Fruit fly (Drosophila melanogaster) whole organism, embryonic: ENCODE results near the gene Wdfy2.

Experiments
- CG1024 ChIP-seq: fragments of 200-800 bp; sonication (Bioruptor generic); IDR thresholded peaks from 2 replicates; pipeline ENCODE4 v1.3.6; 2022; ENCODE audit warnings: missing biosample characterization, missing genetic modification characterization
- CG12104 ChIP-seq: fragments of 200-800 bp; sonication (Bioruptor generic); optimal IDR thresholded peaks from 3 replicates; lab custom pipeline; 2016; ENCODE audit warnings: missing biosample characterization, missing genetic modification characterization
- CG12236 ChIP-seq: fragments of 200-800 bp; sonication (Bioruptor generic); optimal IDR thresholded peaks from 2 replicates; lab custom pipeline; 2016; ENCODE audit warnings: missing biosample characterization, missing genetic modification characterization
- CG12769 ChIP-seq: fragments of 200-800 bp; sonication (Bioruptor generic); optimal IDR thresholded peaks from 2 replicates; lab custom pipeline; 2019; ENCODE audit warnings: missing biosample characterization, mild to moderate bottlenecking, missing genetic modification characterization, moderate library complexity
- CG13287 ChIP-seq: fragments of 200-800 bp; sonication (Bioruptor generic); IDR thresholded peaks from 2 replicates; pipeline ENCODE4 v1.3.6; 2022; ENCODE audit warnings: missing biosample characterization, missing genetic modification characterization; ENCODE audit not compliant: partially characterized antibody
- CG13775 ChIP-seq: fragments of 200-800 bp; sonication (Bioruptor generic); optimal IDR thresholded peaks from 3 replicates; lab custom pipeline; 2017; ENCODE audit warnings: missing biosample characterization, mild to moderate bottlenecking, missing genetic modification characterization
- CG15479 ChIP-seq: fragments of 200-800 bp; sonication (Bioruptor generic); optimal IDR thresholded peaks from 3 replicates; lab custom pipeline; 2019; ENCODE audit warnings: missing biosample characterization, mild to moderate bottlenecking, missing genetic modification characterization, moderate library complexity
- CG15696 ChIP-seq: fragments of 200-800 bp; sonication (Bioruptor generic); optimal IDR thresholded peaks from 2 replicates; lab custom pipeline; 2019; ENCODE audit warnings: missing biosample characterization, mild to moderate bottlenecking, missing genetic modification characterization, moderate library complexity
- CG16815 ChIP-seq: fragments of 200-800 bp; sonication (Bioruptor generic); optimal IDR thresholded peaks from 3 replicates; lab custom pipeline; 2017; ENCODE audit warnings: missing biosample characterization, mild to moderate bottlenecking, missing genetic modification characterization
- CG32767 ChIP-seq: fragments of 200-800 bp; sonication (Bioruptor generic); IDR thresholded peaks from 2 replicates; pipeline ENCODE4 v1.3.6; 2022; ENCODE audit warnings: missing biosample characterization, missing genetic modification characterization
- CG3838 ChIP-seq: fragments of 200-800 bp; sonication (Bioruptor generic); optimal IDR thresholded peaks from 3 replicates; lab custom pipeline; 2016; ENCODE audit warnings: missing biosample characterization, missing genetic modification characterization
- CG42726 ChIP-seq: fragments of 200-800 bp; sonication (Bioruptor generic); IDR thresholded peaks from 2 replicates; pipeline ENCODE4 v1.3.6; 2022; ENCODE audit warnings: missing biosample characterization, missing genetic modification characterization; ENCODE audit not compliant: partially characterized antibody
- CG6765 ChIP-seq: fragments of 200-800 bp; sonication (Bioruptor generic); optimal IDR thresholded peaks from 3 replicates; lab custom pipeline; 2017; ENCODE audit warnings: missing biosample characterization, mild to moderate bottlenecking, missing genetic modification characterization
- CG7357 ChIP-seq: fragments of 200-800 bp; sonication (Bioruptor generic); IDR thresholded peaks from 3 replicates; pipeline ENCODE4 v1.3.6; 2022; ENCODE audit warnings: missing biosample characterization, missing genetic modification characterization
- CG7839 ChIP-seq: fragments of 200-800 bp; sonication (Bioruptor generic); optimal IDR thresholded peaks from 3 replicates; lab custom pipeline; 2018; ENCODE audit warnings: missing biosample characterization, mild to moderate bottlenecking, missing genetic modification characterization, moderate library complexity
- Chrac-16 ChIP-seq: fragments of 200-800 bp; sonication (Bioruptor generic); optimal IDR thresholded peaks from 3 replicates; lab custom pipeline; 2016; ENCODE audit warnings: missing biosample characterization, missing genetic modification characterization
- CoRest ChIP-seq: fragments of 200-800 bp; sonication (Bioruptor generic); optimal IDR thresholded peaks from 3 replicates; lab custom pipeline; 2018; ENCODE audit warnings: missing biosample characterization, mild to moderate bottlenecking, missing genetic modification characterization, moderate library complexity
- Gug ChIP-seq: fragments of 200-800 bp; sonication (Bioruptor generic); IDR thresholded peaks from 4 replicates; pipeline ENCODE4 v1.3.6; 2022; ENCODE audit warnings: missing biosample characterization, missing genetic modification characterization
- Jarid2 ChIP-seq: fragments of 200-800 bp; sonication (Bioruptor generic); optimal IDR thresholded peaks from 3 replicates; lab custom pipeline; 2017; ENCODE audit warnings: mild to moderate bottlenecking, missing biosample characterization, missing genetic modification reagents, missing genetic modification characterization
- Kr ChIP-seq: fragments of 200-800 bp; sonication (Bioruptor generic); optimal IDR thresholded peaks from 2 replicates; lab custom pipeline; 2017; ENCODE audit warnings: missing biosample characterization, mild to moderate bottlenecking, missing genetic modification characterization
- Lim3 ChIP-seq: fragments of 200-800 bp; sonication (Bioruptor generic); IDR thresholded peaks from 2 replicates; pipeline ENCODE4 v1.3.6; 2022; ENCODE audit warnings: missing biosample characterization, missing genetic modification characterization
- Max ChIP-seq: fragments of 200-800 bp; sonication (Bioruptor generic); optimal IDR thresholded peaks from 2 replicates; lab custom pipeline; 2016; ENCODE audit warnings: missing biosample characterization, mild to moderate bottlenecking, missing genetic modification characterization
- Poxn ChIP-seq: fragments of 200-800 bp; sonication (Bioruptor generic); IDR thresholded peaks from 2 replicates; pipeline ENCODE4 v1.3.6; 2022; ENCODE audit warnings: missing biosample characterization, missing genetic modification characterization
- Stat92E ChIP-seq, 3 experiments: fragments of >200 bp in 2 of 3; fragments of 200-800 bp in 1 of 3; sonication (Bioruptor generic) in 1 of 3; optimal IDR thresholded peaks; 2 replicates each; lab custom pipeline; 2017 to 2019; ENCODE audit warnings: missing biosample characterization in 3 of 3, missing genetic modification characterization in 3 of 3, mild to moderate bottlenecking in 1 of 3, moderate library complexity in 1 of 3
- ara ChIP-seq: fragments of 200-800 bp; sonication (Bioruptor generic); IDR thresholded peaks from 2 replicates; pipeline ENCODE4 v1.3.6; 2022; ENCODE audit warnings: missing biosample characterization, missing genetic modification characterization
- ase ChIP-seq: fragments of 200-800 bp; sonication (Bioruptor generic); IDR thresholded peaks from 3 replicates; pipeline ENCODE4 v1.3.6; 2022; ENCODE audit warnings: missing biosample characterization, missing genetic modification characterization
- cad ChIP-seq: fragments of >200 bp; optimal IDR thresholded peaks from 2 replicates; lab custom pipeline; 2017; ENCODE audit warnings: missing biosample characterization, missing genetic modification characterization
- chm ChIP-seq: fragments of 200-800 bp; sonication (Bioruptor generic); IDR thresholded peaks from 2 replicates; pipeline ENCODE4 v1.3.6; 2022; ENCODE audit warnings: missing biosample characterization, missing genetic modification characterization
- da ChIP-seq: fragments of 200-800 bp; sonication (Bioruptor generic); optimal IDR thresholded peaks from 2 replicates; lab custom pipeline; 2016; ENCODE audit warnings: missing biosample characterization, missing genetic modification characterization
- dmrt99B ChIP-seq: fragments of 200-800 bp; sonication (Bioruptor generic); optimal IDR thresholded peaks from 2 replicates; lab custom pipeline; 2018; ENCODE audit warnings: missing biosample characterization, mild to moderate bottlenecking, missing genetic modification characterization, moderate library complexity
- gt ChIP-seq: fragments of 200-800 bp; sonication (Bioruptor generic); IDR thresholded peaks from 2 replicates; pipeline ENCODE4 v1.3.6; 2022; ENCODE audit warnings: missing biosample characterization, missing genetic modification characterization
- kay ChIP-seq: fragments of 200-800 bp; sonication (Bioruptor generic); optimal IDR thresholded peaks from 2 replicates; lab custom pipeline; 2016; ENCODE audit warnings: missing biosample characterization, missing genetic modification characterization
- nom ChIP-seq: fragments of 200-800 bp; sonication (Bioruptor generic); optimal IDR thresholded peaks from 2 replicates; lab custom pipeline; 2017; ENCODE audit warnings: missing biosample characterization, missing genetic modification characterization, mild to moderate bottlenecking, moderate library complexity, missing genetic modification reagents
- odd ChIP-seq: fragments of 200-800 bp; sonication (Bioruptor generic); optimal IDR thresholded peaks from 2 replicates; lab custom pipeline; 2017; ENCODE audit warnings: missing biosample characterization, mild to moderate bottlenecking, missing genetic modification characterization
- pan ChIP-seq, 4 experiments: fragments of >200 bp in 3 of 4; fragments of 200-800 bp in 1 of 4; sonication (Bioruptor generic) in 1 of 4; optimal IDR thresholded peaks in 3 of 4; IDR thresholded peaks in 1 of 4; 2 replicates each; pipeline versions ENCODE4 v1.3.6 to Lab custom; 2017 to 2022; ENCODE audit warnings: missing biosample characterization in 2 of 4, missing genetic modification characterization in 2 of 4, mixed read lengths in 1 of 4
- pros ChIP-seq: fragments of 200-800 bp; sonication (Bioruptor generic); optimal IDR thresholded peaks from 3 replicates; lab custom pipeline; 2019; ENCODE audit warnings: missing biosample characterization, mild to moderate bottlenecking, missing genetic modification characterization, moderate library complexity
- pzg ChIP-seq: fragments of 200-800 bp; sonication (Bioruptor generic); optimal IDR thresholded peaks from 3 replicates; lab custom pipeline; 2018; ENCODE audit warnings: missing biosample characterization, mild to moderate bottlenecking, missing genetic modification characterization, moderate library complexity
- run ChIP-seq: fragments of 200-800 bp; sonication (Bioruptor generic); optimal IDR thresholded peaks from 3 replicates; lab custom pipeline; 2018; ENCODE audit warnings: missing biosample characterization, mild to moderate bottlenecking, missing genetic modification characterization
- sc ChIP-seq, 3 experiments: fragments of >200 bp in 2 of 3; fragments of 200-800 bp in 1 of 3; sonication (Bioruptor generic) in 1 of 3; optimal IDR thresholded peaks; 2 replicates in 2 of 3; 3 replicates in 1 of 3; lab custom pipeline; 2017; ENCODE audit warnings: mild to moderate bottlenecking in 1 of 3, missing biosample characterization in 1 of 3, missing genetic modification characterization in 1 of 3, missing genetic modification reagents in 1 of 3
- sd ChIP-seq: fragments of 200-800 bp; sonication (Bioruptor generic); optimal IDR thresholded peaks from 3 replicates; lab custom pipeline; 2018; ENCODE audit warnings: missing biosample characterization, mild to moderate bottlenecking, missing genetic modification characterization, moderate library complexity
- sens-2 ChIP-seq: fragments of 200-800 bp; sonication (Bioruptor generic); IDR thresholded peaks from 2 replicates; pipeline ENCODE4 v1.3.6; 2022; ENCODE audit warnings: missing biosample characterization, missing genetic modification characterization
- sim ChIP-seq: fragments of 200-800 bp; sonication (Bioruptor generic); IDR thresholded peaks from 2 replicates; pipeline ENCODE4 v1.3.6; 2022; ENCODE audit warnings: missing biosample characterization, missing genetic modification characterization
- slp2 ChIP-seq: fragments of 200-800 bp; sonication (Bioruptor generic); optimal IDR thresholded peaks from 2 replicates; lab custom pipeline; 2016; ENCODE audit warnings: missing biosample characterization, missing genetic modification characterization
- so ChIP-seq: fragments of 200-800 bp; sonication (Bioruptor generic); IDR thresholded peaks from 3 replicates; pipeline ENCODE4 v1.3.6; 2022; ENCODE audit warnings: missing biosample characterization, missing genetic modification characterization
- tgo ChIP-seq: fragments of 200-800 bp; sonication (Bioruptor generic); IDR thresholded peaks from 3 replicates; pipeline ENCODE4 v1.3.6; 2022; ENCODE audit warnings: missing biosample characterization, missing genetic modification characterization
- tna ChIP-seq: fragments of 200-800 bp; sonication (Bioruptor generic); IDR thresholded peaks from 2 replicates; pipeline ENCODE4 v1.3.6; 2022; ENCODE audit warnings: missing biosample characterization, missing genetic modification characterization; ENCODE audit not compliant: partially characterized antibody
- vvl ChIP-seq: fragments of 200-800 bp; sonication (Bioruptor generic); IDR thresholded peaks from 2 replicates; pipeline ENCODE4 v1.3.6; 2022; ENCODE audit warnings: missing biosample characterization, missing genetic modification characterization
- zen ChIP-seq: fragments of 200-800 bp; sonication (Bioruptor generic); optimal IDR thresholded peaks from 3 replicates; lab custom pipeline; 2018; ENCODE audit warnings: missing biosample characterization, mild to moderate bottlenecking, missing genetic modification characterization, moderate library complexity

Gene Wdfy2

dm6 chr2L:10430802-10431476, 7.8 kb downstream of the Wdfy2 start, which contains the start of the genes Bug22 and TfIIB (continued):
- peak; percentile 65; the same call in 1 of the 2 replicates for TF ChIP-seq chm (GFP tag; lab: Robert Waterston, UW)
- peak; percentile 38; the same call in 1 of the 2 replicates for TF ChIP-seq ara (GFP tag; lab: Robert Waterston, UW)
- peak; percentile 72 for TF ChIP-seq Chrac-16 (GFP tag; lab: Kevin White, UChicago)
- no peak for TF ChIP-seq cad (GFP tag; lab: Kevin White, UChicago)
- TF ChIP-seq Kr (GFP tag; lab: Kevin White, UChicago): no peak
- peak; percentile 74 for TF ChIP-seq tgo (GFP tag; lab: Robert Waterston, UW)
- peak; percentile 62 for TF ChIP-seq nom (GFP tag; lab: Kevin White, UChicago)
- no peak for TF ChIP-seq CG32767
- peak; percentile 53 for TF ChIP-seq pzg (GFP tag; lab: Kevin White, UChicago)
- no peak for TF ChIP-seq da (GFP tag; lab: Kevin White, UChicago)
- peak; percentile 60 for TF ChIP-seq CG12104 (GFP tag; lab: Kevin White, UChicago)
- no peak for TF ChIP-seq CG6765
- TF ChIP-seq odd (GFP tag; lab: Kevin White, UChicago): peak; percentile 15
- TF ChIP-seq CG15479: no peak
- peak; percentile 36 for TF ChIP-seq kay
- TF ChIP-seq gt (GFP tag; lab: Robert Waterston, UW): no peak
- no peak for TF ChIP-seq sim (GFP tag; lab: Robert Waterston, UW)
- TF ChIP-seq pros (GFP tag; lab: Kevin White, UChicago): no peak
- peak; percentile 65; the same call in 2 of the 4 replicates for TF ChIP-seq Gug (GFP tag; lab: Robert Waterston, UW)
- TF ChIP-seq sc (optimal IDR thresholded peaks at IDR 0.05; lab: Kevin White, UChicago): no peak
- no peak for TF ChIP-seq sc (GFP tag; optimal IDR thresholded peaks at IDR 0.05; lab: Kevin White, UChicago)
- TF ChIP-seq CG7357 (GFP tag; lab: Robert Waterston, UW): no peak
- no peak; the same call in 2 of the 3 replicates for TF ChIP-seq ase (GFP tag; lab: Robert Waterston, UW)
- no peak for TF ChIP-seq CG3838 (GFP tag; lab: Kevin White, UChicago)
- TF ChIP-seq CG42726 (GFP tag; lab: Robert Waterston, UW): no peak
- no peak for TF ChIP-seq sd (tag; lab: Kevin White, UChicago)
- TF ChIP-seq CoRest: peak; percentile 76
- no peak for TF ChIP-seq pan (optimal IDR thresholded peaks at IDR 0.05; lab: Kevin White, UChicago)
- peak in 1 of 2 experiments; percentile 76 for TF ChIP-seq pan (GFP tag; optimal IDR thresholded peaks at IDR 0.05 in 1 of 2, IDR thresholded peaks at IDR 0.05 in 1 of 2)
- no peak for TF ChIP-seq Lim3 (GFP tag; lab: Robert Waterston, UW)
- peak; percentile 46 for TF ChIP-seq zen (tag; lab: Kevin White, UChicago)
- no peak for TF ChIP-seq run (tag; lab: Kevin White, UChicago)
- no peak for TF ChIP-seq CG16815 (GFP tag; lab: Kevin White, UChicago)
- TF ChIP-seq Stat92E (GFP tag; optimal IDR thresholded peaks at IDR 0.05; lab: Kevin White, UChicago): no peak
- TF ChIP-seq CG12769 (tag; lab: Kevin White, UChicago): no peak
- TF ChIP-seq CG13287 (GFP tag; lab: Robert Waterston, UW): peak; percentile 47
- peak; percentile 41 for TF ChIP-seq CG12236 (GFP tag; lab: Kevin White, UChicago)
- TF ChIP-seq so: no peak
- peak; percentile 84 for TF ChIP-seq vvl (GFP tag; lab: Robert Waterston, UW)
- no peak for TF ChIP-seq Poxn (GFP tag; lab: Robert Waterston, UW)
- TF ChIP-seq CG1024 (GFP tag; lab: Robert Waterston, UW): peak; percentile 73
- TF ChIP-seq CG13775 (GFP tag; lab: Kevin White, UChicago): peak; percentile 77
- TF ChIP-seq Max (GFP tag; lab: Kevin White, UChicago): peak; percentile 85
- no peak for TF ChIP-seq CG7839 (tag; lab: Kevin White, UChicago)
- no peak for TF ChIP-seq Jarid2 (GFP tag; lab: Kevin White, UChicago)
- peak; percentile 57 for TF ChIP-seq slp2 (GFP tag; lab: Kevin White, UChicago)
- TF ChIP-seq tna (GFP tag; lab: Robert Waterston, UW): no peak
- no peak for TF ChIP-seq dmrt99B (tag; lab: Kevin White, UChicago)
- no peak for TF ChIP-seq sens-2 (GFP tag; lab: Robert Waterston, UW)
- TF ChIP-seq CG15696 (tag; lab: Kevin White, UChicago): peak; percentile 56
